Fruit fly (Drosophila melanogaster) Kc167 (cell line): ENCODE measurements around the gene CG15553.

Source experiments
- Myc ChIP-seq: fragments of >200 bp; optimal IDR thresholded peaks from 2 replicates; lab custom pipeline; 2017; ENCODE audit warnings: missing external identifiers
- Sin3A ChIP-seq: fragments of >200 bp; optimal IDR thresholded peaks from 2 replicates; lab custom pipeline; 2018; ENCODE audit warnings: missing external identifiers
- h ChIP-seq: fragments of >200 bp; optimal IDR thresholded peaks from 3 replicates; lab custom pipeline; 2018; ENCODE audit warnings: missing external identifiers
- insv ChIP-seq: fragments of >200 bp; optimal IDR thresholded peaks from 3 replicates; lab custom pipeline; 2018; ENCODE audit warnings: missing external identifiers
- psq ChIP-seq: fragments of >200 bp; optimal IDR thresholded peaks from 2 replicates; lab custom pipeline; 2017; ENCODE audit warnings: missing external identifiers
- ttk ChIP-seq: sonication (Bioruptor generic); optimal IDR thresholded peaks from 2 replicates; lab custom pipeline; 2017; ENCODE audit warnings: missing external identifiers

dm6 chr3R:31101069-31101468 lies at the start of gene CG15553:
- no peak for TF ChIP-seq psq (lab: Kevin White, UChicago)
- no peak for TF ChIP-seq ttk (lab: Kevin White, UChicago)
- TF ChIP-seq h = no peak
- TF ChIP-seq Myc (lab: Kevin White, UChicago) = no peak
- no peak for TF ChIP-seq insv (lab: Kevin White, UChicago)
- no peak for TF ChIP-seq Sin3A (lab: Kevin White, UChicago)
